Fruit fly (Drosophila melanogaster): Measurements from ENCODE around the gene CG12012.

The CG12012 gene

dm6 chr3L:3352516-3352915 is 24.0 kb upstream of the CG12012 start:
- TF ChIP-seq Clk (GFP tag; optimal IDR thresholded peaks at IDR 0.05) (no peak), CG14711 (tag; optimal IDR thresholded peaks at IDR 0.05) (no peak), CG11617 (GFP tag; optimal IDR thresholded peaks at IDR 0.05) (no peak), ovo (GFP tag; optimal IDR thresholded peaks at IDR 0.05) (no peak)

dm6 chr3L:3353297-3353696 is 23.3 kb upstream of the CG12012 start:
- TF ChIP-seq kay (GFP tag; ENCODE audit: borderline replicate concordance) (no peak), CG7045 (GFP tag; optimal IDR thresholded peaks at IDR 0.05) (no peak), CG7101 (tag; optimal IDR thresholded peaks at IDR 0.05) (no peak), tj (GFP tag; optimal IDR thresholded peaks at IDR 0.05) (no peak), CG12768 (GFP tag; optimal IDR thresholded peaks at IDR 0.05) (no peak), Mnt (GFP tag; optimal IDR thresholded peaks at IDR 0.05) (no peak), ovo (GFP tag; optimal IDR thresholded peaks at IDR 0.05) (no peak), pad (GFP tag; optimal IDR thresholded peaks at IDR 0.05) (no peak), cic (GFP tag; optimal IDR thresholded peaks at IDR 0.05) (no peak), cnc (optimal IDR thresholded peaks at IDR 0.05) (no peak), toe (GFP tag; optimal IDR thresholded peaks at IDR 0.05) (no peak), Hr96 (GFP tag; optimal IDR thresholded peaks at IDR 0.05) (no peak), CG33017 (tag; optimal IDR thresholded peaks at IDR 0.05) (no peak), CG11617 (GFP tag; optimal IDR thresholded peaks at IDR 0.05) (no peak), CG14711 (tag; optimal IDR thresholded peaks at IDR 0.05) (no peak), CG1620 (GFP tag; optimal IDR thresholded peaks at IDR 0.05) (no peak), bab1 (GFP tag; optimal IDR thresholded peaks at IDR 0.05) (no peak), Clk (GFP tag; optimal IDR thresholded peaks at IDR 0.05) (no peak), Crg-1 (GFP tag; optimal IDR thresholded peaks at IDR 0.05) (no peak)

dm6 chr3L:3369256-3369655 is 7.3 kb upstream of the CG12012 start, which contains the start of gene Drs:
Drs (plus strand) TSS chr3L:3369556.
- no peak for TF ChIP-seq Hr96 (GFP tag; optimal IDR thresholded peaks at IDR 0.05)
- TF ChIP-seq kay (GFP tag; ENCODE audit: borderline replicate concordance) = no peak
- no peak for TF ChIP-seq ovo (GFP tag; optimal IDR thresholded peaks at IDR 0.05)
- no peak for TF ChIP-seq cnc (optimal IDR thresholded peaks at IDR 0.05)
- no peak for TF ChIP-seq CG14711 (tag; optimal IDR thresholded peaks at IDR 0.05)
- no peak for TF ChIP-seq CG11617 (GFP tag; optimal IDR thresholded peaks at IDR 0.05)
- no peak for TF ChIP-seq Crg-1 (GFP tag; optimal IDR thresholded peaks at IDR 0.05)
- no peak for TF ChIP-seq bab1 (GFP tag; optimal IDR thresholded peaks at IDR 0.05)
- TF ChIP-seq Mnt (GFP tag; optimal IDR thresholded peaks at IDR 0.05) = no peak
- TF ChIP-seq pad (GFP tag; optimal IDR thresholded peaks at IDR 0.05) = no peak
- TF ChIP-seq CG33017 (tag; optimal IDR thresholded peaks at IDR 0.05) = no peak
- no peak for TF ChIP-seq CG1620 (GFP tag; optimal IDR thresholded peaks at IDR 0.05)

dm6 chr3L:3373994-3374623 is 2.4 kb upstream of the CG12012 start, which contains the start of the genes Ythdc1 and CG12010:
Ythdc1 (minus strand) TSS chr3L:3374170.
CG12010 (plus strand) TSS chr3L:3374282.
- TF ChIP-seq kay (GFP tag; ENCODE audit: borderline replicate concordance) (no peak), Mnt (GFP tag; optimal IDR thresholded peaks at IDR 0.05) (peak; percentile 54), toe (GFP tag; optimal IDR thresholded peaks at IDR 0.05) (no peak), CG7045 (GFP tag; optimal IDR thresholded peaks at IDR 0.05) (peak; percentile 12), ovo (GFP tag; optimal IDR thresholded peaks at IDR 0.05) (no peak), CG14711 (tag; optimal IDR thresholded peaks at IDR 0.05) (no peak), Crg-1 (GFP tag; optimal IDR thresholded peaks at IDR 0.05) (no peak), CG33017 (tag; optimal IDR thresholded peaks at IDR 0.05) (no peak), bab1 (GFP tag; optimal IDR thresholded peaks at IDR 0.05) (peak; percentile 79), cic (GFP tag; optimal IDR thresholded peaks at IDR 0.05) (peak; percentile 73)

dm6 chr3L:3377247-3377964 is 849 bp downstream of the CG12012 start:
- TF ChIP-seq bab1 (GFP tag; optimal IDR thresholded peaks at IDR 0.05) (no peak), CG5204 (GFP tag; optimal IDR thresholded peaks at IDR 0.05) (no peak), tj (GFP tag; optimal IDR thresholded peaks at IDR 0.05) (peak; percentile 79)

- TF ChIP-seq cnc (optimal IDR thresholded peaks at IDR 0.05) (no peak), Crg-1 (GFP tag; optimal IDR thresholded peaks at IDR 0.05) (peak; percentile 9), ovo (GFP tag; optimal IDR thresholded peaks at IDR 0.05) (no peak), kay (GFP tag; ENCODE audit: borderline replicate concordance) (no peak), Mnt (GFP tag; optimal IDR thresholded peaks at IDR 0.05) (no peak), Hr96 (GFP tag; optimal IDR thresholded peaks at IDR 0.05) (no peak), CG11617 (GFP tag; optimal IDR thresholded peaks at IDR 0.05) (peak; percentile 25), CG12768 (GFP tag; optimal IDR thresholded peaks at IDR 0.05) (peak; percentile 52), bab1 (GFP tag; optimal IDR thresholded peaks at IDR 0.05) (peak; percentile 59), CG33017 (tag; optimal IDR thresholded peaks at IDR 0.05) (peak; percentile 64), CG7045 (GFP tag; optimal IDR thresholded peaks at IDR 0.05) (no peak), CG7101 (tag; optimal IDR thresholded peaks at IDR 0.05) (peak; percentile 50), CG14711 (tag; optimal IDR thresholded peaks at IDR 0.05) (peak; percentile 39), tj (GFP tag; optimal IDR thresholded peaks at IDR 0.05) (peak; percentile 14)
Observed at dm6 chr3L:3377965-3378292, 1.4 kb downstream of the CG12012 start, which contains the start of gene Ids. Ids (plus strand) TSS chr3L:3378268.

Data from whole organism, adult.